Fruit fly (Drosophila melanogaster): ENCODE data around the gene CG14710.

The CG14710 gene

dm6 chr3R:11628416-11629041 is 8.6 kb downstream of the CG14710 start, which contains the start of gene CG14712 (continued):
- TF ChIP-seq ash1 (GFP tag; optimal IDR thresholded peaks at IDR 0.05) (no peak), CG7357 (GFP tag; IDR thresholded peaks at IDR 0.05) (no peak), CG18764 (GFP tag; optimal IDR thresholded peaks at IDR 0.05) (peak; percentile 36), CG17612 (GFP tag; IDR thresholded peaks at IDR 0.05) (no peak), Asciz (GFP tag; optimal IDR thresholded peaks at IDR 0.05) (no peak), Dip3 (GFP tag; optimal IDR thresholded peaks at IDR 0.05) (no peak), lola (GFP tag; optimal IDR thresholded peaks at IDR 0.05) (peak in 1 of 3 experiments; percentile 15), Lhr (GFP tag; optimal IDR thresholded peaks at IDR 0.05) (peak; percentile 56), CG10543 (GFP tag; optimal IDR thresholded peaks at IDR 0.05) (peak; percentile 10), CG9437 (GFP tag; optimal IDR thresholded peaks at IDR 0.05) (no peak), Hand (GFP tag; optimal IDR thresholded peaks at IDR 0.05) (no peak), CG3281 (GFP tag; optimal IDR thresholded peaks at IDR 0.05) (no peak), CG32767 (GFP tag; IDR thresholded peaks at IDR 0.05) (no peak), CG10959 (GFP tag; IDR thresholded peaks at IDR 0.05) (no peak), CG3995 (GFP tag; optimal IDR thresholded peaks at IDR 0.05) (no peak), CG4820 (GFP tag; optimal IDR thresholded peaks at IDR 0.05) (no peak), Lpt (GFP tag; optimal IDR thresholded peaks at IDR 0.05) (no peak), zf30C (GFP tag; optimal IDR thresholded peaks at IDR 0.05) (no peak), CG7963 (GFP tag; IDR thresholded peaks at IDR 0.05; ENCODE audit: partially characterized antibody) (peak; percentile 37; the same call in 1 of the 3 replicates), YL-1 (GFP tag; optimal IDR thresholded peaks at IDR 0.05) (peak; percentile 92), CG17385 (GFP tag; optimal IDR thresholded peaks at IDR 0.05) (no peak), Deaf1 (tag; optimal IDR thresholded peaks at IDR 0.05) (no peak), Fer3 (tag; optimal IDR thresholded peaks at IDR 0.05) (no peak), CG11560 (tag; IDR thresholded peaks at IDR 0.05) (no peak), maf-S (GFP tag; optimal IDR thresholded peaks at IDR 0.05) (no peak), MBD-R2 (GFP tag; IDR thresholded peaks at IDR 0.05) (peak; percentile 68), CG1647 (GFP tag; optimal IDR thresholded peaks at IDR 0.05) (no peak), Hey (tag; optimal IDR thresholded peaks at IDR 0.05) (no peak), mirr (GFP tag; optimal IDR thresholded peaks at IDR 0.05) (no peak), sens (GFP tag) (peak; percentile 80), CG18619 (GFP tag; optimal IDR thresholded peaks at IDR 0.05) (no peak), GATAe (GFP tag; conservative IDR thresholded peaks at IDR 0.05) (no peak), Nf-YB (GFP tag; optimal IDR thresholded peaks at IDR 0.05) (no peak), CG9609 (GFP tag; optimal IDR thresholded peaks at IDR 0.05) (no peak), CG30431 (GFP tag; optimal IDR thresholded peaks at IDR 0.05) (no peak), CG9817 (tag; optimal IDR thresholded peaks at IDR 0.05) (no peak), Tbp (GFP tag; optimal IDR thresholded peaks at IDR 0.05) (no peak), ase (GFP tag; IDR thresholded peaks at IDR 0.05) (no peak), H2.0 (GFP tag; IDR thresholded peaks at IDR 0.05) (no peak), pros (GFP tag; optimal IDR thresholded peaks at IDR 0.05) (no peak), Scr (GFP tag; IDR thresholded peaks at IDR 0.05; ENCODE audit: partially characterized antibody) (peak; percentile 59), trem (tag; optimal IDR thresholded peaks at IDR 0.05) (peak; percentile 89), cato (GFP tag; optimal IDR thresholded peaks at IDR 0.05; ENCODE audit: borderline replicate concordance) (no peak), CG11093 (GFP tag; IDR thresholded peaks at IDR 0.05) (no peak), onecut (GFP tag; IDR thresholded peaks at IDR 0.05) (no peak), CoRest (tag; optimal IDR thresholded peaks at IDR 0.05) (no peak), Doc3 (GFP tag; IDR thresholded peaks at IDR 0.05; ENCODE audit: partially characterized antibody) (peak; percentile 22; the same call in 1 of the 3 replicates), CG8924 (tag; optimal IDR thresholded peaks at IDR 0.05) (no peak), Nf-YC (tag; optimal IDR thresholded peaks at IDR 0.05) (peak; percentile 43), CG17912 (GFP tag; optimal IDR thresholded peaks at IDR 0.05) (no peak)
